Fruit fly (Drosophila melanogaster): ENCODE results near the gene HP1D3csd.

The HP1D3csd gene

DNA sequence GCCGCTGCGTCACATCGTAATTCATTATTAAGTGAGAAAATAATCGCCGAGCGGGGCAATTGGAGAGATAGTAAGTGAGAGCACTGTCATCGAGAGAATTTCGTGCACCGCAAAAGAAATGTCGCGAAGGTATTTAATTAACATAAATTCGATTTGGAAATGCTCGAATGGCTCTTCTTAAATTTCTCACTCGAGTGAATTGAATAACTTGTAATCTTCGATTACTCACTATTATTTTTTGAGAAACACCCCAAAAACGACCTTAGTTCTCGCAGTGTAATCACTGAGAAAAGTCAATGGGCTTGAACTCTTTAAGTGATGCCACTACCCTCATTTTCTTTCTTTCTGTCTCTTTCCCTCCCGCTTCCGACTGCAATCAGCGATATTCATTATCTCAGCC is 35.0 kb upstream of the HP1D3csd start (continued):
- TF ChIP-seq TFAM (GFP tag; optimal IDR thresholded peaks at IDR 0.05) (peak; percentile 58), z (GFP tag; IDR thresholded peaks at IDR 0.05) (peak; percentile 21; the same call in 1 of the 3 replicates), onecut (GFP tag; IDR thresholded peaks at IDR 0.05) (peak; percentile 82), dan (GFP tag; IDR thresholded peaks at IDR 0.05) (peak; percentile 73), CG11695 (GFP tag; IDR thresholded peaks at IDR 0.05) (peak; percentile 69; the same call in 2 of the 3 replicates), tna (GFP tag; IDR thresholded peaks at IDR 0.05; ENCODE audit: partially characterized antibody) (no peak), chif (GFP tag; optimal IDR thresholded peaks at IDR 0.05) (peak; percentile 92 to 94), nerfin-2 (GFP tag; IDR thresholded peaks at IDR 0.05; ENCODE audit: partially characterized antibody) (no peak), CG12236 (GFP tag; optimal IDR thresholded peaks at IDR 0.05) (peak; percentile 86), p53 (GFP tag; optimal IDR thresholded peaks at IDR 0.05) (no peak), CG7987 (GFP tag; optimal IDR thresholded peaks at IDR 0.05) (peak; percentile 42), CG2120 (GFP tag; optimal IDR thresholded peaks at IDR 0.05) (peak; percentile 57), lola (GFP tag; optimal IDR thresholded peaks at IDR 0.05) (peak in 1 of 3 experiments; percentile 94), Hand (GFP tag; optimal IDR thresholded peaks at IDR 0.05) (peak; percentile 6), vnd (GFP tag; IDR thresholded peaks at IDR 0.05; ENCODE audit: partially characterized antibody) (no peak), pfk (GFP tag; optimal IDR thresholded peaks at IDR 0.05) (no peak), Deaf1 (tag; optimal IDR thresholded peaks at IDR 0.05) (peak; percentile 44), CG13624 (GFP tag; optimal IDR thresholded peaks at IDR 0.05) (peak; percentile 85), Ssrp (tag; optimal IDR thresholded peaks at IDR 0.05) (peak; percentile 89), ATbp (GFP tag; optimal IDR thresholded peaks at IDR 0.05) (peak; percentile 91), zfh2 (GFP tag; optimal IDR thresholded peaks at IDR 0.05) (no peak), Atf3 (GFP tag; optimal IDR thresholded peaks at IDR 0.05) (peak; percentile 87), CG6175 (GFP tag; IDR thresholded peaks at IDR 0.05) (no peak), corto (GFP tag; optimal IDR thresholded peaks at IDR 0.05) (peak; percentile 82), CG7839 (tag; optimal IDR thresholded peaks at IDR 0.05) (peak; percentile 91), HLH3B (GFP tag; IDR thresholded peaks at IDR 0.05) (peak; percentile 87), CG4820 (GFP tag; optimal IDR thresholded peaks at IDR 0.05) (peak; percentile 91), Oli (tag; optimal IDR thresholded peaks at IDR 0.05) (peak; percentile 87), CG14014 (GFP tag; IDR thresholded peaks at IDR 0.05) (peak; percentile 76), CG10147 (GFP tag; optimal IDR thresholded peaks at IDR 0.05) (peak; percentile 22), CG18619 (GFP tag; optimal IDR thresholded peaks at IDR 0.05) (peak; percentile 68), CG3065 (GFP tag; optimal IDR thresholded peaks at IDR 0.05) (peak; percentile 55), Lhr (GFP tag; optimal IDR thresholded peaks at IDR 0.05) (peak; percentile 78), hkb (optimal IDR thresholded peaks at IDR 0.05) (no peak), hkb (GFP tag; IDR thresholded peaks at IDR 0.05) (peak; percentile 79), zen2 (GFP tag; IDR thresholded peaks at IDR 0.05; ENCODE audit: partially characterized antibody) (no peak), Stat92E (GFP tag; optimal IDR thresholded peaks at IDR 0.05) (peak in 1 of 3 experiments; percentile 91), CG10979 (tag; optimal IDR thresholded peaks at IDR 0.05) (peak; percentile 96), Vsx1 (GFP tag; optimal IDR thresholded peaks at IDR 0.05) (peak; percentile 45), sqz (GFP tag; optimal IDR thresholded peaks at IDR 0.05) (peak; percentile 36), CG4854 (GFP tag; optimal IDR thresholded peaks at IDR 0.05) (peak; percentile 73), CG1603 (tag; optimal IDR thresholded peaks at IDR 0.05) (peak; percentile 96), Nf-YC (tag; optimal IDR thresholded peaks at IDR 0.05) (no peak), Tbp (GFP tag; optimal IDR thresholded peaks at IDR 0.05) (no peak), danr (GFP tag; IDR thresholded peaks at IDR 0.05) (peak; percentile 67), lilli (GFP tag; optimal IDR thresholded peaks at IDR 0.05) (peak; percentile 81), tup (GFP tag; optimal IDR thresholded peaks at IDR 0.05) (peak; percentile 55), Aef1 (GFP tag; IDR thresholded peaks at IDR 0.05) (peak; percentile 56), HLH54F (GFP tag; optimal IDR thresholded peaks at IDR 0.05) (peak; percentile 58), CG30431 (GFP tag; optimal IDR thresholded peaks at IDR 0.05) (peak; percentile 82), fru (optimal IDR thresholded peaks at IDR 0.05) (no peak)
